Fruit fly (Drosophila melanogaster): ENCODE measurements around the gene sav.

sav gene

DNA sequence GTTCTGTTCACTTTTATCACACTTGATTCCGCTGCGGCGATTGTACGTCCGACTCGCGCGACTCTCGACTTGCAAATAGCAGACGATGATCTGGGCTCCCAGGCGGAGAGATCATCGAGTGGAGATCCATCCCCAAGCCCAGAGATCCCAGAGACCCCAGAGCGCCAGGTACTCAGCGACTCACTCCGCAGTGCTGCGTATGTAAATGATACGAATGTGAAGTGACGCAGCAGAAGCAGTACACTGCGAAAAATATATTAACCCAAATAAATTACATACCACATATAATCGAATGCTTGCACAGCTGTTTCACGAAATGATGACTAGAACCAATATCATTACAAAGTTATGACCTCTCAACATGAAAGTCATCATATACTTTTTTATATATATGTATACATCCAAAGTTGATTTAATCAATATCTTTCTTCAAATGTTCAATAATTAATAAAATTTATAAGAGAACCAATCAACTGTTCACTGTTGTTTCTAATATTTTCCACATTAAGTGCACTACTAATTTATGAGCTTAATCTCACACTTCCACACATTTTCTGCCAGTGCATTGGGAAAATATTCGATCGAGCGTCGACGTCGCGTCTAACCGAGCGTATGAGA is 6.2 kb upstream of the sav start, which contains the start of gene CG17111 (continued):
- no peak for TF ChIP-seq CG13775 (GFP tag; optimal IDR thresholded peaks at IDR 0.05)
- TF ChIP-seq CG3995 (GFP tag; optimal IDR thresholded peaks at IDR 0.05) = no peak
- TF ChIP-seq Max (GFP tag; optimal IDR thresholded peaks at IDR 0.05) = peak; percentile 6
- TF ChIP-seq otp (GFP tag; IDR thresholded peaks at IDR 0.05) = no peak
- no peak for TF ChIP-seq CG4328 (GFP tag; optimal IDR thresholded peaks at IDR 0.05)
- TF ChIP-seq caup (GFP tag; optimal IDR thresholded peaks at IDR 0.05; ENCODE audit: severe bottlenecking) = peak; percentile 23
- TF ChIP-seq row (GFP tag; IDR thresholded peaks at IDR 0.05) = peak; percentile 48
- no peak for TF ChIP-seq pita (GFP tag; optimal IDR thresholded peaks at IDR 0.05)
- TF ChIP-seq Dll (GFP tag; IDR thresholded peaks at IDR 0.05; ENCODE audit: partially characterized antibody) = no peak
- TF ChIP-seq vvl (GFP tag; IDR thresholded peaks at IDR 0.05) = peak; percentile 44
- 0 out of 2 replicates have a peak, but pooled peaks have one; percentile 18 for TF ChIP-seq Ada2b (GFP tag; IDR thresholded peaks at IDR 0.05)
- no peak for TF ChIP-seq nerfin-2 (GFP tag; IDR thresholded peaks at IDR 0.05; ENCODE audit: partially characterized antibody)
- TF ChIP-seq CG12299 (tag; optimal IDR thresholded peaks at IDR 0.05) = no peak
- no peak for TF ChIP-seq CG31365 (tag; optimal IDR thresholded peaks at IDR 0.05)
- TF ChIP-seq CG18599 (GFP tag; optimal IDR thresholded peaks at IDR 0.05) = peak; percentile 46
- no peak for TF ChIP-seq fd102C (GFP tag; optimal IDR thresholded peaks at IDR 0.05)
- no peak for TF ChIP-seq Asciz (GFP tag; optimal IDR thresholded peaks at IDR 0.05)
- peak; percentile 62 for TF ChIP-seq Oli (tag; optimal IDR thresholded peaks at IDR 0.05)
- peak; percentile 7 for TF ChIP-seq Nf-YC (tag; optimal IDR thresholded peaks at IDR 0.05)
- TF ChIP-seq ranshi (GFP tag; IDR thresholded peaks at IDR 0.05) = no peak
- 0 out of 2 replicates have a peak, but pooled peaks have one; percentile 5 for TF ChIP-seq onecut (GFP tag; IDR thresholded peaks at IDR 0.05)
- peak; percentile 54 for TF ChIP-seq CG13424 (tag; optimal IDR thresholded peaks at IDR 0.05)
- TF ChIP-seq CG4730 (GFP tag; IDR thresholded peaks at IDR 0.05) = 0 out of 2 replicates have a peak, but pooled peaks have one; percentile 5
- peak; percentile 35 for TF ChIP-seq CG18619 (GFP tag; optimal IDR thresholded peaks at IDR 0.05)
- peak; percentile 39 for TF ChIP-seq bcd (GFP tag; optimal IDR thresholded peaks at IDR 0.05)
- no peak for TF ChIP-seq CG7271 (tag; optimal IDR thresholded peaks at IDR 0.05)
- peak; percentile 9 for TF ChIP-seq ewg (GFP tag; optimal IDR thresholded peaks at IDR 0.05)
- TF ChIP-seq Meics (GFP tag; optimal IDR thresholded peaks at IDR 0.05) = peak; percentile 36
- TF ChIP-seq usp (GFP tag; optimal IDR thresholded peaks at IDR 0.05) = no peak
- peak; percentile 44 for TF ChIP-seq CG4820 (GFP tag; optimal IDR thresholded peaks at IDR 0.05)
- peak; percentile 37 for TF ChIP-seq CG10147 (GFP tag; optimal IDR thresholded peaks at IDR 0.05)
- peak; percentile 4 for TF ChIP-seq Dek (tag; optimal IDR thresholded peaks at IDR 0.05)
- TF ChIP-seq Blimp-1 (GFP tag; optimal IDR thresholded peaks at IDR 0.05) = peak; percentile 38

DNA sequence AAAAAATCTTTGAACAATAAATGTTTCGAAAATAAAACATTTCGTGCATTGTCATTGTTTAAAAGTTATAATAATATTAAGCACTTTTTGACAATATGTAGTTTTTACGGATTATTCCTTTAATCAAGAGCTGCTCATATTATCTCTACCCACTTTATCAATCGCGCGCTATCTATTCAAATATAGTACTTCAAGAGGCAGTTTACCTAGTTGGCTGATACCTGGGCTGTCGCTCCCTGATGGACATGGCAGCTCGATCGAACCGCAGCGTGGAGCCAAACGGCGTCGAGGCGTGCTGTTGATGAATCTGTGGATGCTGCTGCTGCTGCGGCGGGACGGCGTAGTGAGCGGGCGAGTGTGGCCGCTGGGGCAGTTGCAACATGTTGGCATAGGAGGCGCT is 938 bp downstream of the sav start:
- TF ChIP-seq wor (GFP tag; IDR thresholded peaks at IDR 0.05) (no peak), CG31388 (GFP tag; optimal IDR thresholded peaks at IDR 0.05) (no peak), CG7372 (GFP tag; IDR thresholded peaks at IDR 0.05) (no peak), seq (GFP tag; IDR thresholded peaks at IDR 0.05) (no peak), Xrp1 (GFP tag; IDR thresholded peaks at IDR 0.05) (no peak), so (GFP tag; IDR thresholded peaks at IDR 0.05) (no peak), sens-2 (GFP tag; IDR thresholded peaks at IDR 0.05) (no peak), en (GFP tag; optimal IDR thresholded peaks at IDR 0.05) (no peak), fd64A (GFP tag; optimal IDR thresholded peaks at IDR 0.05) (no peak), knrl (GFP tag; IDR thresholded peaks at IDR 0.05; ENCODE audit: partially characterized antibody) (no peak), ato (GFP tag; IDR thresholded peaks at IDR 0.05; ENCODE audit: partially characterized antibody) (no peak), CrebB (tag; optimal IDR thresholded peaks at IDR 0.05) (no peak), CG7987 (GFP tag; optimal IDR thresholded peaks at IDR 0.05) (no peak), sc (optimal IDR thresholded peaks at IDR 0.05) (no peak), sc (GFP tag; optimal IDR thresholded peaks at IDR 0.05) (no peak), tx (GFP tag; optimal IDR thresholded peaks at IDR 0.05) (no peak), pita (GFP tag; optimal IDR thresholded peaks at IDR 0.05) (no peak), CG13296 (GFP tag; optimal IDR thresholded peaks at IDR 0.05) (no peak), Awh (GFP tag; IDR thresholded peaks at IDR 0.05) (no peak)
